Worm (Caenorhabditis elegans): ENCODE measurements around the gene ZK970.8.

ZK970.8 gene

DNA sequence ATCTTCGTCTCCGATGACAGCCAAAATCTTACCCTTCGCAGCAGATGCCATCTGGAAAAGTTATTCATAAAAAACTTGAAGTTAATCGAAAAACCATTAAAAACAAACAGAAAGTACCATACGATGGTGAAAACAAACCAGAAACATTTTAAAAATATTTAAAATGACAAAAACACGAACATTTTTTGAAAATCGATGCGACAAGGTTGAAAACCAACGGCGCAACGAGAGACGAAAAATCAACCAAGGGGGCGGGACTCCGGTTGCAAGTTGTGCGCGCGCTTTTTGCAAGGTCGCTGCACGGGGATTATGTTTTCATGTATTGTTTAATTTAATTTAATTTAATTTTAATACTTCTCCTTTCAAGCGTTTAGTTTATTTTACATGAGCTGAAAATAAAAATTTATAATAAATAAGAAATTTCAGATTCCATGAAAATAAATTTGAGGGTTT is 5.7 kb upstream of the ZK970.8 start, which contains the start of gene vha-9:
TSS of gene vha-9 (minus strand) at position 51 of the 453 bp plus-strand sequence.
- TF ChIP-seq nhr-10 (tag; optimal IDR thresholded peaks at IDR 0.05) (no peak), lin-39 (tag; optimal IDR thresholded peaks at IDR 0.05) (no peak), mxl-3 (GFP tag; optimal IDR thresholded peaks at IDR 0.05) (no peak), F37D6.2 (tag; optimal IDR thresholded peaks at IDR 0.05) (no peak), aly-2 (tag; optimal IDR thresholded peaks at IDR 0.05) (no peak), ztf-11 (tag; optimal IDR thresholded peaks at IDR 0.05) (no peak), ceh-28 (tag; optimal IDR thresholded peaks at IDR 0.05) (no peak), unc-62 (GFP tag; optimal IDR thresholded peaks at IDR 0.05 in 1 of 2) (peak in 1 of 2 experiments; percentile 15), unc-62 (tag; optimal IDR thresholded peaks at IDR 0.05) (no peak), F44E2.7 (GFP tag; IDR thresholded peaks at IDR 0.05) (no peak), dpl-1 (GFP tag; optimal IDR thresholded peaks at IDR 0.05) (peak; percentile 78), T26A8.4 (GFP tag; IDR thresholded peaks at IDR 0.05) (0 out of 2 replicates have a peak, but pooled peaks have one; percentile 26), ceh-62 (tag; optimal IDR thresholded peaks at IDR 0.05) (no peak), ctbp-1 (GFP tag; IDR thresholded peaks at IDR 0.05) (no peak), nhr-41 (GFP tag; IDR thresholded peaks at IDR 0.05) (no peak), zip-2 (tag; optimal IDR thresholded peaks at IDR 0.05) (no peak), nhr-111 (GFP tag; optimal IDR thresholded peaks at IDR 0.05) (no peak), nhr-25 (tag; optimal IDR thresholded peaks at IDR 0.05; ENCODE audit: borderline replicate concordance, insufficient read depth) (no peak), attf-4 (tag; optimal IDR thresholded peaks at IDR 0.05) (no peak), Y105C5A.15 (GFP tag; IDR thresholded peaks at IDR 0.05) (no peak), dve-1 (tag; optimal IDR thresholded peaks at IDR 0.05; ENCODE audit: insufficient read depth) (peak; percentile 75), F26F4.8 (GFP tag; conservative IDR thresholded peaks at IDR 0.05) (no peak), hlh-11 (tag; optimal IDR thresholded peaks at IDR 0.05) (peak; percentile 62), lsy-2 (tag; optimal IDR thresholded peaks at IDR 0.05) (peak in 1 of 2 experiments; percentile 37), set-16 (GFP tag; IDR thresholded peaks at IDR 0.05) (no peak), ces-1 (GFP tag; optimal IDR thresholded peaks at IDR 0.05) (no peak), ceh-32 (tag; optimal IDR thresholded peaks at IDR 0.05; ENCODE audit: poor library complexity) (no peak), T20F7.1 (GFP tag; optimal IDR thresholded peaks at IDR 0.05) (peak; percentile 38), unc-130 (GFP tag; optimal IDR thresholded peaks at IDR 0.05) (no peak), snpc-4 (tag; optimal IDR thresholded peaks at IDR 0.05) (no peak), sdz-12 (GFP tag; optimal IDR thresholded peaks at IDR 0.05) (no peak), hif-1 (tag; optimal IDR thresholded peaks at IDR 0.05) (peak in 1 of 2 experiments; percentile 54), zag-1 (tag; optimal IDR thresholded peaks at IDR 0.05) (no peak), skn-1 (tag; optimal IDR thresholded peaks at IDR 0.05) (no peak), ztf-7 (tag; optimal IDR thresholded peaks at IDR 0.05) (no peak), dmd-6 (GFP tag; IDR thresholded peaks at IDR 0.05) (peak; percentile 31; the same call in 1 of the 2 replicates), lin-38 (GFP tag; IDR thresholded peaks at IDR 0.05) (peak; percentile 65), jun-1 (tag; optimal IDR thresholded peaks at IDR 0.05) (no peak), lir-3 (tag; optimal IDR thresholded peaks at IDR 0.05) (no peak), tag-97 (GFP tag; IDR thresholded peaks at IDR 0.05) (no peak), cey-2 (tag; optimal IDR thresholded peaks at IDR 0.05; ENCODE audit: borderline replicate concordance, insufficient read depth) (no peak), saeg-2 (GFP tag; IDR thresholded peaks at IDR 0.05) (no peak), lin-13 (GFP tag; optimal IDR thresholded peaks at IDR 0.05) (peak; percentile 59), daf-19 (GFP tag; conservative IDR thresholded peaks at IDR 0.05) (peak; percentile 70; the same call in 1 of the 2 replicates), lim-7 (GFP tag; IDR thresholded peaks at IDR 0.05) (no peak), spr-3 (GFP tag; optimal IDR thresholded peaks at IDR 0.05) (no peak), madf-5 (GFP tag; IDR thresholded peaks at IDR 0.05) (no peak), pha-4 (GFP tag; IDR thresholded peaks at IDR 0.05) (0 out of 2 replicates have a peak, but pooled peaks have one; percentile 46), pha-4 (tag; optimal IDR thresholded peaks at IDR 0.05) (no peak), ZK337.2 (GFP tag; IDR thresholded peaks at IDR 0.05) (no peak), F49E8.2 (tag; optimal IDR thresholded peaks at IDR 0.05; ENCODE audit: borderline replicate concordance) (no peak)

Measured in whole organism, L4 larva.